Fruit fly (Drosophila melanogaster): ENCODE measurements around the gene Rh4.

dm6 chr3L:16878830-16879536 is 16.7 kb upstream of the Rh4 start:
- TF ChIP-seq lola (GFP tag; optimal IDR thresholded peaks at IDR 0.05) (no peak), Abd-B (GFP tag; optimal IDR thresholded peaks at IDR 0.05) (no peak), usp (GFP tag; optimal IDR thresholded peaks at IDR 0.05) (no peak), psq (GFP tag; optimal IDR thresholded peaks at IDR 0.05) (no peak), h (GFP tag; optimal IDR thresholded peaks at IDR 0.05) (no peak)

All from whole organism, wandering third instar larva.